Fruit fly (Drosophila melanogaster): ENCODE results near the gene CG10584.

Gene CG10584

DNA sequence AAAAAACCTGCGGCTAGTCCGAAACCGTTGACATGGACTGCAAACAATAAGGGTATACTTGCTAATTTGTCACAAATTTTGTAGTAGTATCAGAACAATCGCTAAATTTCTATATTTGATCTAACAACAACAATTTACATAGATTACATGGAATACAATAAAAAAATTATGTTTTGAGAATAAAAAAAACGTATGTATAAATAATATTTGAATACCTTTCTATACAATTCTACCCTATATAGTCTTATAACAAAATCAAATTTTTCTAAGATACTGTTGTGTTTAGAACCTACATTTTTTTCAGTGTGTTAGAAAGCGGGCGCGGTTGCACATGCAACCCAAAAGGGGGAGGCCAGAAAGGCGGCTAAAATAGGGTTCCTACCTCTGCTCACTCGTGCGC is 47.9 kb downstream of the CG10584 start (continued):
- TF ChIP-seq CG1621 (tag; optimal IDR thresholded peaks at IDR 0.05) (no peak), CG6163 (GFP tag; IDR thresholded peaks at IDR 0.05) (0 out of 3 replicates have a peak, but pooled peaks have one; percentile 25), esn (GFP tag; optimal IDR thresholded peaks at IDR 0.05) (peak; percentile 53), lz (GFP tag; optimal IDR thresholded peaks at IDR 0.05) (peak; percentile 19), net (GFP tag; optimal IDR thresholded peaks at IDR 0.05) (no peak), Eip75B (GFP tag; optimal IDR thresholded peaks at IDR 0.05) (peak; percentile 14), Met (GFP tag; optimal IDR thresholded peaks at IDR 0.05) (peak; percentile 54), CG8319 (GFP tag; optimal IDR thresholded peaks at IDR 0.05) (no peak), CG10669 (GFP tag; optimal IDR thresholded peaks at IDR 0.05) (no peak), CG11294 (GFP tag; IDR thresholded peaks at IDR 0.05) (no peak), Hr4 (GFP tag; optimal IDR thresholded peaks at IDR 0.05) (peak; percentile 38), CG8632 (GFP tag; optimal IDR thresholded peaks at IDR 0.05) (peak; percentile 12), fkh (GFP tag; optimal IDR thresholded peaks at IDR 0.05) (no peak), Hr38 (GFP tag; optimal IDR thresholded peaks at IDR 0.05) (no peak), Smox (GFP tag; optimal IDR thresholded peaks at IDR 0.05) (peak; percentile 8), Sox102F (GFP tag; optimal IDR thresholded peaks at IDR 0.05) (peak; percentile 16), fd59A (GFP tag; optimal IDR thresholded peaks at IDR 0.05) (no peak), topi (GFP tag; optimal IDR thresholded peaks at IDR 0.05) (peak; percentile 29), CG6854 (GFP tag; optimal IDR thresholded peaks at IDR 0.05) (no peak), Eip93F (GFP tag; optimal IDR thresholded peaks at IDR 0.05) (no peak), dac (GFP tag; optimal IDR thresholded peaks at IDR 0.05) (no peak), CG6792 (GFP tag; optimal IDR thresholded peaks at IDR 0.05) (peak; percentile 5), salr (GFP tag; optimal IDR thresholded peaks at IDR 0.05) (peak in 1 of 2 experiments; percentile 72), vri (GFP tag; optimal IDR thresholded peaks at IDR 0.05) (no peak), OdsH (GFP tag; optimal IDR thresholded peaks at IDR 0.05) (peak; percentile 43), Sox15 (GFP tag; optimal IDR thresholded peaks at IDR 0.05) (no peak), CG3919 (GFP tag; optimal IDR thresholded peaks at IDR 0.05) (peak; percentile 38)

DNA sequence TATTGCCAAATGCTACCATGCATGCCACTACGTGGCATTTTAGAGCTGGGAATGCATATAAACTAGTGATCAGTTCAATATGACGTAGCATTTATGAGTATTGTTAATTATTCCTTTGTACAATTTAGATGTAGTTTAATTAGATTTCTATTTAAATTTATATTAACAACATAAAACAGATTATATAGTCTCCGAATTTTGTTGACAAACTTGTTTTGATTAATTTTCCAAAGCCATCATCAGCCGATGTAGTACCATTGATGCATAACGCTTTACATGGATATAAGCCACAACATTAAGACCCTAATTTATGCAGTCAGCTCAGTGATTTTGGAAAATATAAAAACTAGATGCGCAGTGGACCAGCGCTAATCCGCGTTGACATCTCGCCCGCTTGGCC is 48.6 kb downstream of the CG10584 start:
- TF ChIP-seq lz (GFP tag; optimal IDR thresholded peaks at IDR 0.05), result no peak
- no peak for TF ChIP-seq dsx (GFP tag; optimal IDR thresholded peaks at IDR 0.05; ENCODE audit: poor library complexity, severe bottlenecking)
- TF ChIP-seq cyc (GFP tag; optimal IDR thresholded peaks at IDR 0.05), result no peak
- no peak for TF ChIP-seq CG11902 (GFP tag; optimal IDR thresholded peaks at IDR 0.05)
- TF ChIP-seq CG10669 (GFP tag; optimal IDR thresholded peaks at IDR 0.05), result no peak
- no peak for TF ChIP-seq Ets21C (GFP tag; optimal IDR thresholded peaks at IDR 0.05)
- TF ChIP-seq Smox (GFP tag; optimal IDR thresholded peaks at IDR 0.05), result no peak
- no peak for TF ChIP-seq CG11762 (GFP tag; optimal IDR thresholded peaks at IDR 0.05; ENCODE audit: insufficient read depth)
- peak; percentile 30 for TF ChIP-seq achi (GFP tag; optimal IDR thresholded peaks at IDR 0.05)
- 0 out of 3 replicates have a peak, but pooled peaks have one; percentile 13 for TF ChIP-seq CG8119 (GFP tag; IDR thresholded peaks at IDR 0.05)
- peak; percentile 6 for TF ChIP-seq OdsH (GFP tag; optimal IDR thresholded peaks at IDR 0.05)
- no peak for TF ChIP-seq Eip93F (GFP tag; optimal IDR thresholded peaks at IDR 0.05)
- TF ChIP-seq CG34406 (GFP tag; optimal IDR thresholded peaks at IDR 0.05), result no peak
- peak; percentile 57 for TF ChIP-seq CG32006 (GFP tag; optimal IDR thresholded peaks at IDR 0.05)
- TF ChIP-seq Met (GFP tag; optimal IDR thresholded peaks at IDR 0.05), result no peak
- no peak for TF ChIP-seq topi (GFP tag; optimal IDR thresholded peaks at IDR 0.05)
- TF ChIP-seq Eip78C (GFP tag), result no peak
- peak; percentile 20 for TF ChIP-seq Hr4 (GFP tag; optimal IDR thresholded peaks at IDR 0.05)
- TF ChIP-seq CG4318 (GFP tag; optimal IDR thresholded peaks at IDR 0.05), result peak; percentile 41
- peak; percentile 2 for TF ChIP-seq CG3919 (GFP tag; optimal IDR thresholded peaks at IDR 0.05)
- peak; percentile 65 for TF ChIP-seq svp (GFP tag)
- no peak for TF ChIP-seq CG11294 (GFP tag; IDR thresholded peaks at IDR 0.05)
- no peak for TF ChIP-seq CG1621 (tag; optimal IDR thresholded peaks at IDR 0.05)
- no peak for TF ChIP-seq CG8319 (GFP tag; optimal IDR thresholded peaks at IDR 0.05)
- TF ChIP-seq CG6276 (GFP tag; optimal IDR thresholded peaks at IDR 0.05), result peak; percentile 17
- no peak for TF ChIP-seq fd85E (GFP tag; optimal IDR thresholded peaks at IDR 0.05)
- no peak for TF ChIP-seq net (GFP tag; optimal IDR thresholded peaks at IDR 0.05)
